Worm (Caenorhabditis elegans): Measurements from ENCODE around the gene T11G6.2.

- TF ChIP-seq klf-2 (GFP tag; conservative IDR thresholded peaks at IDR 0.05): no peak
- no peak for TF ChIP-seq ref-1 (GFP tag; conservative IDR thresholded peaks at IDR 0.05)
- no peak for TF ChIP-seq tab-1 (GFP tag; IDR thresholded peaks at IDR 0.05)
- TF ChIP-seq med-1 (GFP tag; optimal IDR thresholded peaks at IDR 0.05; ENCODE audit: insufficient read depth): no peak
- TF ChIP-seq T22C8.4 (GFP tag; IDR thresholded peaks at IDR 0.05): no peak
- TF ChIP-seq ztf-23 (GFP tag; IDR thresholded peaks at IDR 0.05): no peak
Observed at ce11 chrIV:10855946-10856345, 2.4 kb downstream of the T11G6.2 start.

Data from whole organism, midembryonic.